Fruit fly (Drosophila melanogaster) Kc167 (cell line): ENCODE results near the gene RpL18.

Experiments used
- Myc ChIP-seq: fragments of >200 bp; optimal IDR thresholded peaks from 2 replicates; lab custom pipeline; 2017; ENCODE audit warnings: missing external identifiers
- Sin3A ChIP-seq: fragments of >200 bp; optimal IDR thresholded peaks from 2 replicates; lab custom pipeline; 2018; ENCODE audit warnings: missing external identifiers
- h ChIP-seq: fragments of >200 bp; optimal IDR thresholded peaks from 3 replicates; lab custom pipeline; 2018; ENCODE audit warnings: missing external identifiers
- insv ChIP-seq: fragments of >200 bp; optimal IDR thresholded peaks from 3 replicates; lab custom pipeline; 2018; ENCODE audit warnings: missing external identifiers
- psq ChIP-seq: fragments of >200 bp; optimal IDR thresholded peaks from 2 replicates; lab custom pipeline; 2017; ENCODE audit warnings: missing external identifiers

- TF ChIP-seq insv (lab: Kevin White, UChicago), result no peak
- TF ChIP-seq psq (lab: Kevin White, UChicago), result no peak
- no peak for TF ChIP-seq h (lab: Kevin White, UChicago)
- TF ChIP-seq Myc (lab: Kevin White, UChicago), result no peak
- no peak for TF ChIP-seq Sin3A (lab: Kevin White, UChicago)
Measured at dm6 chr3L:7234212-7234611, 6.9 kb downstream of the RpL18 start, which contains the start of gene CG14826.
